Fruit fly (Drosophila melanogaster) whole organism, embryonic: ENCODE results near the gene CG14246.

ENCODE experiments used
- CG1024 ChIP-seq: fragments of 200-800 bp; sonication (Bioruptor generic); IDR thresholded peaks from 2 replicates; pipeline ENCODE4 v1.3.6; 2022; ENCODE audit warnings: missing biosample characterization, missing genetic modification characterization
- CG10366 ChIP-seq: fragments of 200-800 bp; sonication (Bioruptor generic); IDR thresholded peaks from 2 replicates; pipeline ENCODE4 v1.3.6; 2022; ENCODE audit warnings: missing biosample characterization, missing genetic modification characterization
- CG10431 ChIP-seq: fragments of 200-800 bp; sonication (Bioruptor generic); optimal IDR thresholded peaks from 3 replicates; lab custom pipeline; 2018; ENCODE audit warnings: missing biosample characterization, mild to moderate bottlenecking, missing genetic modification characterization
- CG11560 ChIP-seq: fragments of 200-800 bp; sonication (Bioruptor generic); IDR thresholded peaks from 3 replicates; pipeline ENCODE4 v1.3.6; 2022; ENCODE audit warnings: missing biosample characterization, missing genetic modification characterization
- CG11695 ChIP-seq: fragments of 200-800 bp; sonication (Bioruptor generic); IDR thresholded peaks from 3 replicates; pipeline ENCODE4 v1.3.6; 2022; ENCODE audit warnings: missing biosample characterization, missing genetic modification characterization
- CG12769 ChIP-seq: fragments of 200-800 bp; sonication (Bioruptor generic); optimal IDR thresholded peaks from 2 replicates; lab custom pipeline; 2019; ENCODE audit warnings: missing biosample characterization, mild to moderate bottlenecking, missing genetic modification characterization, moderate library complexity
- CG1602 ChIP-seq: fragments of 200-800 bp; sonication (Bioruptor generic); optimal IDR thresholded peaks from 3 replicates; lab custom pipeline; 2016; ENCODE audit warnings: missing biosample characterization, missing genetic modification characterization
- CG17385 ChIP-seq: fragments of 200-800 bp; sonication (Bioruptor generic); optimal IDR thresholded peaks from 3 replicates; lab custom pipeline; 2018; ENCODE audit warnings: missing biosample characterization, mild to moderate bottlenecking, missing genetic modification characterization
- CG2202 ChIP-seq: fragments of 200-800 bp; sonication (Bioruptor generic); optimal IDR thresholded peaks from 2 replicates; lab custom pipeline; 2018; ENCODE audit warnings: missing biosample characterization, mild to moderate bottlenecking, missing genetic modification characterization
- CG31365 ChIP-seq: fragments of 200-800 bp; sonication (Bioruptor generic); optimal IDR thresholded peaks from 2 replicates; lab custom pipeline; 2018; ENCODE audit warnings: missing biosample characterization, mild to moderate bottlenecking, missing genetic modification characterization
- CG31441 ChIP-seq: fragments of 200-800 bp; sonication (Bioruptor generic); IDR thresholded peaks from 2 replicates; pipeline ENCODE4 v1.3.6; 2022; ENCODE audit warnings: missing biosample characterization, missing genetic modification characterization
- CG6791 ChIP-seq: fragments of 200-800 bp; sonication (Bioruptor generic); IDR thresholded peaks from 3 replicates; pipeline ENCODE4 v1.3.6; 2022; ENCODE audit warnings: missing biosample characterization, missing genetic modification characterization; ENCODE audit not compliant: partially characterized antibody
- CG7987 ChIP-seq: fragments of 200-800 bp; sonication (Bioruptor generic); optimal IDR thresholded peaks from 2 replicates; lab custom pipeline; 2018; ENCODE audit warnings: missing biosample characterization, mild to moderate bottlenecking, missing genetic modification characterization, moderate library complexity
- CG8089 ChIP-seq: fragments of 200-800 bp; sonication (Bioruptor generic); optimal IDR thresholded peaks from 3 replicates; lab custom pipeline; 2016; ENCODE audit warnings: missing biosample characterization, missing genetic modification characterization
- CG8765 ChIP-seq: fragments of 200-800 bp; sonication (Bioruptor generic); IDR thresholded peaks from 2 replicates; pipeline ENCODE4 v1.3.6; 2022; ENCODE audit warnings: missing biosample characterization, missing genetic modification characterization
- CG8944 ChIP-seq: fragments of 200-800 bp; sonication (Bioruptor generic); optimal IDR thresholded peaks from 3 replicates; lab custom pipeline; 2016; ENCODE audit warnings: missing biosample characterization, missing genetic modification characterization
- Camta ChIP-seq: fragments of 200-800 bp; sonication (Bioruptor generic); optimal IDR thresholded peaks from 2 replicates; lab custom pipeline; 2016; ENCODE audit warnings: missing biosample characterization, missing genetic modification characterization
- Dek ChIP-seq: fragments of 200-800 bp; sonication (Bioruptor generic); optimal IDR thresholded peaks from 3 replicates; lab custom pipeline; 2019; ENCODE audit warnings: missing biosample characterization, mild to moderate bottlenecking, missing genetic modification characterization, moderate library complexity
- E2f2 ChIP-seq: fragments of 200-800 bp; sonication (Bioruptor generic); IDR thresholded peaks from 2 replicates; pipeline ENCODE4 v1.3.6; 2022; ENCODE audit warnings: missing biosample characterization, missing genetic modification characterization
- Gsc ChIP-seq: fragments of 200-800 bp; sonication (Bioruptor generic); IDR thresholded peaks from 2 replicates; pipeline ENCODE4 v1.3.6; 2022; ENCODE audit warnings: missing biosample characterization, missing genetic modification characterization
- HLHmδ ChIP-seq: fragments of 200-800 bp; sonication (Bioruptor generic); optimal IDR thresholded peaks from 2 replicates; lab custom pipeline; 2018; ENCODE audit warnings: missing biosample characterization, mild to moderate bottlenecking, missing genetic modification characterization, moderate library complexity
- Hey ChIP-seq: fragments of 200-800 bp; sonication (Bioruptor generic); optimal IDR thresholded peaks from 3 replicates; lab custom pipeline; 2018; ENCODE audit warnings: missing biosample characterization, mild to moderate bottlenecking, missing genetic modification characterization
- Hr51 ChIP-seq, 2 experiments: fragments of 200-800 bp; sonication (Bioruptor generic); optimal IDR thresholded peaks; 2 replicates in 1 of 2; 3 replicates in 1 of 2; lab custom pipeline; 2016 to 2018; ENCODE audit warnings: missing biosample characterization in 2 of 2, missing genetic modification characterization in 2 of 2, mild to moderate bottlenecking in 1 of 2, moderate library complexity in 1 of 2
- Jarid2 ChIP-seq: fragments of 200-800 bp; sonication (Bioruptor generic); optimal IDR thresholded peaks from 3 replicates; lab custom pipeline; 2017; ENCODE audit warnings: mild to moderate bottlenecking, missing biosample characterization, missing genetic modification reagents, missing genetic modification characterization
- Pdp1 ChIP-seq, 2 experiments: fragments of 200-800 bp; sonication (Bioruptor generic); optimal IDR thresholded peaks; 3 replicates each; lab custom pipeline; 2016; ENCODE audit warnings: missing biosample characterization in 2 of 2, missing genetic modification characterization in 2 of 2, mild to moderate bottlenecking in 1 of 2, moderate library complexity in 1 of 2
- Six4 ChIP-seq: fragments of 200-800 bp; sonication (Bioruptor generic); optimal IDR thresholded peaks from 2 replicates; lab custom pipeline; 2016; ENCODE audit warnings: missing biosample characterization, missing genetic modification characterization
- Spps ChIP-seq: fragments of 200-800 bp; sonication (Bioruptor generic); optimal IDR thresholded peaks from 2 replicates; lab custom pipeline; 2018; ENCODE audit warnings: missing biosample characterization, mild to moderate bottlenecking, missing genetic modification characterization
- Taf1 ChIP-seq: fragments of 200-800 bp; sonication (Bioruptor generic); IDR thresholded peaks from 2 replicates; pipeline ENCODE4 v1.3.6; 2022; ENCODE audit warnings: missing biosample characterization, missing genetic modification characterization
- Usf ChIP-seq: fragments of 200-800 bp; sonication (Bioruptor generic); optimal IDR thresholded peaks from 2 replicates; lab custom pipeline; 2017; ENCODE audit warnings: missing genotype, missing biosample characterization, missing genetic modification characterization
- Xrp1 ChIP-seq: fragments of 200-800 bp; sonication (Bioruptor generic); IDR thresholded peaks from 2 replicates; pipeline ENCODE4 v1.3.6; 2022; ENCODE audit warnings: missing biosample characterization, missing genetic modification characterization
- ase ChIP-seq: fragments of 200-800 bp; sonication (Bioruptor generic); IDR thresholded peaks from 3 replicates; pipeline ENCODE4 v1.3.6; 2022; ENCODE audit warnings: missing biosample characterization, missing genetic modification characterization
- az2 ChIP-seq: fragments of 200-800 bp; sonication (Bioruptor generic); optimal IDR thresholded peaks from 3 replicates; lab custom pipeline; 2016; ENCODE audit warnings: missing biosample characterization, missing genetic modification characterization
- bowl ChIP-seq: fragments of 200-800 bp; sonication (Bioruptor generic); IDR thresholded peaks from 2 replicates; pipeline ENCODE4 v1.3.6; 2022; ENCODE audit warnings: missing biosample characterization, missing genetic modification characterization
- crol ChIP-seq: fragments of 200-800 bp; sonication (Bioruptor generic); IDR thresholded peaks from 2 replicates; pipeline ENCODE4 v1.3.6; 2022; ENCODE audit warnings: missing biosample characterization, missing genetic modification characterization
- dm ChIP-seq: fragments of 200-800 bp; sonication (Bioruptor generic); optimal IDR thresholded peaks from 3 replicates; lab custom pipeline; 2016; ENCODE audit warnings: missing biosample characterization, missing genetic modification characterization
- dmrt99B ChIP-seq: fragments of 200-800 bp; sonication (Bioruptor generic); optimal IDR thresholded peaks from 2 replicates; lab custom pipeline; 2018; ENCODE audit warnings: missing biosample characterization, mild to moderate bottlenecking, missing genetic modification characterization, moderate library complexity
- esg ChIP-seq: fragments of 200-800 bp; sonication (Bioruptor generic); conservative IDR thresholded peaks from 2 replicates; pipeline ENCODE4 v1.3.6; 2022; ENCODE audit warnings: missing biosample characterization, missing genetic modification characterization
- fu2 ChIP-seq: fragments of 200-800 bp; sonication (Bioruptor generic); optimal IDR thresholded peaks from 2 replicates; lab custom pipeline; 2016; ENCODE audit warnings: missing biosample characterization, missing genetic modification characterization
- grau ChIP-seq: fragments of 200-800 bp; optimal IDR thresholded peaks from 3 replicates; lab custom pipeline; 2019; ENCODE audit warnings: missing biosample characterization, mild to moderate bottlenecking, missing genetic modification characterization, moderate library complexity
- ken ChIP-seq: fragments of 200-800 bp; sonication (Bioruptor generic); IDR thresholded peaks from 3 replicates; pipeline ENCODE4 v1.3.6; 2022; ENCODE audit warnings: missing biosample characterization, missing genetic modification characterization
- lov ChIP-seq, 2 experiments: fragments of 200-800 bp in 1 of 2; fragments of >200 bp in 1 of 2; sonication (Bioruptor generic) in 1 of 2; IDR thresholded peaks in 1 of 2; optimal IDR thresholded peaks in 1 of 2; 2 replicates in 1 of 2; 3 replicates in 1 of 2; pipeline versions ENCODE4 v1.3.6 to Lab custom; 2017 to 2022; ENCODE audit warnings: missing biosample characterization in 1 of 2, missing genetic modification characterization in 1 of 2
- ro ChIP-seq: fragments of 200-800 bp; sonication (Bioruptor generic); IDR thresholded peaks from 2 replicates; pipeline ENCODE4 v1.3.6; 2022; ENCODE audit warnings: missing biosample characterization, missing genetic modification characterization
- sc ChIP-seq, 3 experiments: fragments of >200 bp in 2 of 3; fragments of 200-800 bp in 1 of 3; sonication (Bioruptor generic) in 1 of 3; optimal IDR thresholded peaks; 2 replicates in 2 of 3; 3 replicates in 1 of 3; lab custom pipeline; 2017; ENCODE audit warnings: mild to moderate bottlenecking in 1 of 3, missing biosample characterization in 1 of 3, missing genetic modification characterization in 1 of 3, missing genetic modification reagents in 1 of 3
- sqz ChIP-seq: fragments of 200-800 bp; sonication (Bioruptor generic); optimal IDR thresholded peaks from 3 replicates; lab custom pipeline; 2018; ENCODE audit warnings: missing biosample characterization, mild to moderate bottlenecking, missing genetic modification characterization
- tgo ChIP-seq: fragments of 200-800 bp; sonication (Bioruptor generic); IDR thresholded peaks from 3 replicates; pipeline ENCODE4 v1.3.6; 2022; ENCODE audit warnings: missing biosample characterization, missing genetic modification characterization
- tna ChIP-seq: fragments of 200-800 bp; sonication (Bioruptor generic); IDR thresholded peaks from 2 replicates; pipeline ENCODE4 v1.3.6; 2022; ENCODE audit warnings: missing biosample characterization, missing genetic modification characterization; ENCODE audit not compliant: partially characterized antibody
- trem ChIP-seq: fragments of 200-800 bp; optimal IDR thresholded peaks from 3 replicates; lab custom pipeline; 2019; ENCODE audit warnings: missing biosample characterization, mild to moderate bottlenecking, missing genetic modification characterization, moderate library complexity
- ttk ChIP-seq: fragments of 200-800 bp; sonication (Bioruptor generic); IDR thresholded peaks from 2 replicates; pipeline ENCODE4 v2.1.2; 2022; ENCODE audit warnings: missing biosample characterization, missing genetic modification characterization
- usp ChIP-seq: fragments of >200 bp; optimal IDR thresholded peaks from 2 replicates; lab custom pipeline; 2017; ENCODE audit warnings: missing biosample characterization, missing genetic modification characterization
- z ChIP-seq: fragments of 200-800 bp; sonication (Bioruptor generic); IDR thresholded peaks from 3 replicates; pipeline ENCODE4 v1.3.6; 2022; ENCODE audit warnings: missing biosample characterization, missing genetic modification characterization

The CG14246 gene

DNA sequence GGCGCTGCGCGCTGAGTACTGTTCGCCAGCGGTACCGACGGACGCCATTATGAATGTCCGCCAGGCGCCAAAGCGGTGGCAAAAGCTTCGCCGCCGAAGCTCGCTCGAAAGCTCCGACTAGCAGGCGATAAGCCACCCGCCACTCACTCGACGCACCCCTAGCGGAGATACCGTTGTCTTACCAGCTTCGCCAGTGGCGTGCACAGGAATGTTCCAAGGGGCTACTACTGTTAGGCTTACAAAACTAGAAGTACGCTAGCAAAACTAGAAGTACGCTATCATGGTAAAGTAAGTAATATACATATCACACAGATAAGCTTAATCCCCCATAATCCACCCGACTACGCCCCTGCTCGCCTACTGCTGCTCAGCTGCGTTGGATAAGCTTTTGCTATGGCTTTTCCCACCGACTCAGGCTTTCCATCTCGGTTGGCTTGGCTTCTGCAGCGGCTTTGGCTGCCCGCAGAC lies 13.0 kb upstream of the CG14246 start, which contains the start of gene amon (continued):
- TF ChIP-seq CG31441 (GFP tag; lab: Robert Waterston, UW): peak; percentile 97
- TF ChIP-seq CG10431 (GFP tag; lab: Kevin White, UChicago): peak; percentile 76
- TF ChIP-seq sc (optimal IDR thresholded peaks at IDR 0.05; lab: Kevin White, UChicago): no peak
- TF ChIP-seq sc (GFP tag; optimal IDR thresholded peaks at IDR 0.05; lab: Kevin White, UChicago): peak; percentile 89
- peak; percentile 98 for TF ChIP-seq tgo (GFP tag; lab: Robert Waterston, UW)
- TF ChIP-seq lov (optimal IDR thresholded peaks at IDR 0.05; lab: Kevin White, UChicago): no peak
- peak; percentile 97 for TF ChIP-seq lov (GFP tag; IDR thresholded peaks at IDR 0.05; lab: Robert Waterston, UW)
- peak; percentile 98 for TF ChIP-seq CG11695 (GFP tag; lab: Robert Waterston, UW)
- peak; percentile 98 for TF ChIP-seq dmrt99B (tag; lab: Kevin White, UChicago)
- TF ChIP-seq CG8944 (GFP tag; lab: Kevin White, UChicago): peak; percentile 98
- peak; percentile 98 for TF ChIP-seq Taf1
- peak; percentile 97 for TF ChIP-seq grau (tag; lab: Kevin White, UChicago)
- peak; percentile 96 for TF ChIP-seq CG1024 (GFP tag; lab: Robert Waterston, UW)
- TF ChIP-seq Six4 (GFP tag; lab: Kevin White, UChicago): peak; percentile 97
- peak; percentile 65 for TF ChIP-seq Spps
- no peak for TF ChIP-seq CG6791 (GFP tag; lab: Robert Waterston, UW)
- no peak for TF ChIP-seq HLHmδ (GFP tag; lab: Kevin White, UChicago)
- peak; percentile 98 for TF ChIP-seq Hey (tag; lab: Kevin White, UChicago)
- TF ChIP-seq CG8089 (GFP tag; lab: Kevin White, UChicago): peak; percentile 95
- peak; percentile 98 for TF ChIP-seq az2
- no peak for TF ChIP-seq tna (GFP tag; lab: Robert Waterston, UW)
- peak; percentile 94 for TF ChIP-seq CG31365 (tag; lab: Kevin White, UChicago)
- peak; percentile 84 for TF ChIP-seq E2f2 (GFP tag; lab: Robert Waterston, UW)
- TF ChIP-seq esg (GFP tag; lab: Robert Waterston, UW): peak; percentile 99
- peak; percentile 99 for TF ChIP-seq CG10366 (GFP tag; lab: Robert Waterston, UW)
- TF ChIP-seq Usf (GFP tag; lab: Kevin White, UChicago): peak; percentile 86
- peak; percentile 74 for TF ChIP-seq z (GFP tag; lab: Robert Waterston, UW)
- TF ChIP-seq CG11560 (tag; lab: Robert Waterston, UW): peak; percentile 94
- peak; percentile 96 for TF ChIP-seq ro (GFP tag; lab: Robert Waterston, UW)
- TF ChIP-seq CG1602: peak; percentile 95
- no peak for TF ChIP-seq usp (GFP tag; lab: Kevin White, UChicago)
- TF ChIP-seq Pdp1 (GFP tag; optimal IDR thresholded peaks at IDR 0.05; lab: Kevin White, UChicago): peak; percentile 98 to 99
- TF ChIP-seq CG12769 (tag; lab: Kevin White, UChicago): peak; percentile 100
- TF ChIP-seq dm (GFP tag; lab: Kevin White, UChicago): peak; percentile 95
- TF ChIP-seq CG2202 (tag; lab: Kevin White, UChicago): peak; percentile 61
- peak; percentile 69 for TF ChIP-seq trem (tag; lab: Kevin White, UChicago)
- TF ChIP-seq CG8765 (GFP tag; lab: Robert Waterston, UW): peak; percentile 93
- peak; percentile 98 for TF ChIP-seq ase
- TF ChIP-seq ttk (GFP tag; lab: Robert Waterston, UW): peak; percentile 99
- peak; percentile 98 for TF ChIP-seq Hr51 (GFP tag; optimal IDR thresholded peaks at IDR 0.05; lab: Kevin White, UChicago)
- peak; percentile 99 for TF ChIP-seq ken (GFP tag; lab: Robert Waterston, UW)
- peak; percentile 80 for TF ChIP-seq crol
- TF ChIP-seq fu2 (GFP tag; lab: Kevin White, UChicago): peak; percentile 99
- TF ChIP-seq Camta (GFP tag; lab: Kevin White, UChicago): peak; percentile 96
- TF ChIP-seq sqz (GFP tag; lab: Kevin White, UChicago): no peak
- peak; percentile 95 for TF ChIP-seq CG17385 (GFP tag; lab: Kevin White, UChicago)
- TF ChIP-seq bowl (GFP tag; lab: Robert Waterston, UW): peak; percentile 96
- TF ChIP-seq Xrp1: peak; percentile 97
- peak; percentile 99 for TF ChIP-seq Dek (tag; lab: Kevin White, UChicago)
- peak; percentile 95 for TF ChIP-seq CG7987 (GFP tag; lab: Kevin White, UChicago)
- peak; percentile 84 for TF ChIP-seq Jarid2
- TF ChIP-seq Gsc (GFP tag; lab: Robert Waterston, UW): peak; percentile 94
